Worm (Caenorhabditis elegans) whole organism, L1 larva: ENCODE results near the gene nhr-27.

Experiments used
- C04F5.9 ChIP-seq: sonication (generic microtip); optimal IDR thresholded peaks from 2 replicates; lab custom pipeline; 2016; ENCODE audit warnings: missing genetic modification characterization, missing compliant biosample characterization
- C16A3.4 ChIP-seq: fragments of 150-350 bp; optimal IDR thresholded peaks from 2 replicates; lab custom pipeline; 2014; ENCODE audit warnings: missing biosample characterization, missing genetic modification characterization
- C34B4.2 ChIP-seq: sonication (generic microtip); optimal IDR thresholded peaks from 2 replicates; lab custom pipeline; 2017; ENCODE audit warnings: mild to moderate bottlenecking, missing genetic modification characterization, missing compliant biosample characterization
- F16B12.6 ChIP-seq: fragments of 150-350 bp; optimal IDR thresholded peaks from 2 replicates; lab custom pipeline; 2014; ENCODE audit warnings: missing biosample characterization, missing genetic modification characterization
- alr-1 ChIP-seq: fragments of 200-800 bp; sonication (Bioruptor generic); optimal IDR thresholded peaks from 2 replicates; lab custom pipeline; 2018; ENCODE audit warnings: borderline replicate concordance, mild to moderate bottlenecking, missing genetic modification characterization, missing compliant biosample characterization
- aly-2 ChIP-seq: fragments of 150-350 bp; optimal IDR thresholded peaks from 2 replicates; lab custom pipeline; 2014; ENCODE audit warnings: missing biosample characterization, missing genetic modification characterization
- ceh-63 ChIP-seq: fragments of 200-800 bp; sonication (Bioruptor generic); optimal IDR thresholded peaks from 2 replicates; lab custom pipeline; 2018; ENCODE audit warnings: mild to moderate bottlenecking, missing genetic modification characterization, missing compliant biosample characterization
- ceh-8 ChIP-seq: fragments of 200-800 bp; sonication (Bioruptor generic); optimal IDR thresholded peaks from 2 replicates; lab custom pipeline; 2018; ENCODE audit warnings: mild to moderate bottlenecking, missing genetic modification characterization, moderate library complexity, missing compliant biosample characterization
- ceh-88 ChIP-seq: fragments of 200-800 bp; sonication (Bioruptor generic); IDR thresholded peaks from 2 replicates; pipeline ENCODE4 v1.3.6; 2022; ENCODE audit warnings: missing genetic modification characterization, missing compliant biosample characterization
- ceh-90 ChIP-seq: sonication (generic microtip); optimal IDR thresholded peaks from 2 replicates; lab custom pipeline; 2016; ENCODE audit warnings: missing genetic modification characterization, missing compliant biosample characterization
- ces-1 ChIP-seq: fragments of 150-350 bp; optimal IDR thresholded peaks from 2 replicates; lab custom pipeline; 2014; ENCODE audit warnings: missing biosample characterization, missing genetic modification reagents, missing genetic modification characterization
- dpl-1 ChIP-seq, 3 experiments: fragments of 150-350 bp in 2 of 3; sonication (generic microtip) in 1 of 3; optimal IDR thresholded peaks; 2 replicates each; lab custom pipeline; 2014 to 2017; ENCODE audit warnings: missing biosample characterization in 3 of 3, missing genetic modification characterization in 3 of 3, missing genetic modification reagents in 3 of 3
- dsc-1 ChIP-seq: sonication (generic microtip); optimal IDR thresholded peaks from 2 replicates; lab custom pipeline; 2016; ENCODE audit warnings: mild to moderate bottlenecking, missing genetic modification characterization, missing compliant biosample characterization
- efl-1 ChIP-seq, 4 experiments: fragments of 150-350 bp; optimal IDR thresholded peaks in 3 of 4; peaks in 1 of 4; 1 replicate in 1 of 4; 2 replicates in 3 of 4; lab custom pipeline; 2014; ENCODE audit warnings: missing biosample characterization in 2 of 4, missing genetic modification characterization in 2 of 4, missing genetic modification reagents in 2 of 4
- elt-2 ChIP-seq: sonication (generic microtip); optimal IDR thresholded peaks from 2 replicates; lab custom pipeline; 2016; ENCODE audit warnings: missing genetic modification characterization, mild to moderate bottlenecking, inconsistent platforms, missing compliant biosample characterization, missing genetic modification reagents
- fkh-10 ChIP-seq: sonication (generic microtip); optimal IDR thresholded peaks from 2 replicates; lab custom pipeline; 2017; ENCODE audit warnings: missing biosample characterization, missing genetic modification reagents, missing genetic modification characterization
- fkh-8 ChIP-seq: sonication (generic microtip); optimal IDR thresholded peaks from 2 replicates; lab custom pipeline; 2016; ENCODE audit warnings: mild to moderate bottlenecking, missing genetic modification characterization, missing compliant biosample characterization
- grh-1 ChIP-seq: fragments of 200-800 bp; sonication (Bioruptor generic); IDR thresholded peaks from 2 replicates; pipeline ENCODE4 v1.3.6; 2022; ENCODE audit warnings: missing genetic modification reagents, missing genetic modification characterization, missing compliant biosample characterization
- isw-1 ChIP-seq: fragments of 200-800 bp; sonication (Bioruptor generic); IDR thresholded peaks from 2 replicates; pipeline ENCODE4 v1.3.6; 2022; ENCODE audit warnings: missing genetic modification characterization, missing compliant biosample characterization
- lin-13 ChIP-seq: fragments of 150-350 bp; optimal IDR thresholded peaks from 2 replicates; lab custom pipeline; 2014; ENCODE audit warnings: missing biosample characterization, missing genetic modification reagents, missing genetic modification characterization
- lin-14 ChIP-seq: fragments of 200-800 bp; sonication (Bioruptor generic); optimal IDR thresholded peaks from 2 replicates; lab custom pipeline; 2018; ENCODE audit warnings: mild to moderate bottlenecking, missing genetic modification characterization, moderate library complexity, missing compliant biosample characterization
- lin-15B ChIP-seq: fragments of 150-350 bp; sonication (generic microtip); optimal IDR thresholded peaks from 3 replicates; lab custom pipeline; 2014; ENCODE audit warnings: missing biosample characterization, missing genetic modification characterization
- lin-35 ChIP-seq, 2 experiments: fragments of 150-350 bp; optimal IDR thresholded peaks; 2 replicates each; lab custom pipeline; 2014; ENCODE audit warnings: missing biosample characterization in 2 of 2, missing genetic modification characterization in 2 of 2, missing genetic modification reagents in 2 of 2
- mef-2 ChIP-seq: fragments of 150-350 bp; optimal IDR thresholded peaks from 2 replicates; lab custom pipeline; 2014; ENCODE audit warnings: missing biosample characterization, missing genetic modification characterization
- nhr-11 ChIP-seq: fragments of 150-350 bp; optimal IDR thresholded peaks from 2 replicates; lab custom pipeline; 2014; ENCODE audit warnings: missing biosample characterization, missing genetic modification characterization
- nhr-19 ChIP-seq: fragments of 200-800 bp; sonication (Bioruptor generic); conservative IDR thresholded peaks from 2 replicates; pipeline ENCODE4 v1.3.6; 2022; ENCODE audit warnings: missing genetic modification characterization, missing compliant biosample characterization
- nhr-71 ChIP-seq: sonication (generic microtip); optimal IDR thresholded peaks from 2 replicates; lab custom pipeline; 2016; ENCODE audit warnings: mild to moderate bottlenecking, missing genetic modification characterization, moderate library complexity, missing compliant biosample characterization
- nhr-77 ChIP-seq: fragments of 150-350 bp; optimal IDR thresholded peaks from 2 replicates; lab custom pipeline; 2014; ENCODE audit warnings: missing biosample characterization, missing genetic modification characterization
- nhr-85 ChIP-seq: sonication (generic microtip); peaks from one replicate; lab custom pipeline; 2016; ENCODE audit warnings: missing genetic modification characterization, inconsistent platforms, missing compliant biosample characterization
- pax-3 ChIP-seq: fragments of 200-800 bp; sonication (Bioruptor generic); optimal IDR thresholded peaks from 2 replicates; lab custom pipeline; 2018; ENCODE audit warnings: mild to moderate bottlenecking, missing genetic modification characterization, moderate library complexity, missing compliant biosample characterization
- rnt-1 ChIP-seq: sonication (generic microtip); optimal IDR thresholded peaks from 2 replicates; lab custom pipeline; 2016; ENCODE audit warnings: mild to moderate bottlenecking, missing genetic modification characterization, moderate library complexity, missing compliant biosample characterization
- sox-4 ChIP-seq: sonication (generic microtip); optimal IDR thresholded peaks from 2 replicates; lab custom pipeline; 2016; ENCODE audit warnings: missing genetic modification characterization, missing compliant biosample characterization
- sptf-1 ChIP-seq: fragments of 150-350 bp; optimal IDR thresholded peaks from 2 replicates; lab custom pipeline; 2014; ENCODE audit warnings: missing biosample characterization, missing genetic modification characterization
- sup-37 ChIP-seq: fragments of 200-800 bp; sonication (Bioruptor generic); optimal IDR thresholded peaks from 2 replicates; lab custom pipeline; 2018; ENCODE audit warnings: mild to moderate bottlenecking, missing genetic modification characterization, missing compliant biosample characterization
- tbx-2 ChIP-seq: sonication (generic microtip); optimal IDR thresholded peaks from 2 replicates; lab custom pipeline; 2016; ENCODE audit warnings: missing genetic modification characterization, missing compliant biosample characterization
- unc-130 ChIP-seq: fragments of 150-350 bp; optimal IDR thresholded peaks from 2 replicates; lab custom pipeline; 2017; ENCODE audit warnings: missing biosample characterization, missing genetic modification characterization, inconsistent platforms
- unc-30 ChIP-seq: sonication (generic microtip); optimal IDR thresholded peaks from 2 replicates; lab custom pipeline; 2017; ENCODE audit warnings: missing biosample characterization, missing genetic modification characterization
- unc-86 ChIP-seq: sonication (generic microtip); optimal IDR thresholded peaks from 2 replicates; lab custom pipeline; 2016; ENCODE audit warnings: missing genetic modification characterization, missing compliant biosample characterization
- unc-98 ChIP-seq: fragments of 200-800 bp; sonication (Bioruptor generic); IDR thresholded peaks from 2 replicates; pipeline ENCODE4 v1.3.6; 2022; ENCODE audit warnings: missing genetic modification characterization, missing compliant biosample characterization
- xbp-1 ChIP-seq: sonication (generic microtip); optimal IDR thresholded peaks from 2 replicates; lab custom pipeline; 2016; ENCODE audit warnings: missing genetic modification characterization, missing compliant biosample characterization
- zip-4 ChIP-seq: fragments of 200-800 bp; sonication (Bioruptor generic); optimal IDR thresholded peaks from 2 replicates; lab custom pipeline; 2018; ENCODE audit warnings: mild to moderate bottlenecking, missing genetic modification characterization, moderate library complexity, missing compliant biosample characterization
- ztf-11 ChIP-seq, 2 experiments: sonication (generic microtip); optimal IDR thresholded peaks; 2 replicates each; lab custom pipeline; 2016 to 2017; ENCODE audit warnings: missing genetic modification characterization in 2 of 2, missing biosample characterization in 1 of 2, missing compliant biosample characterization in 1 of 2

Gene nhr-27

ce11 chrX:12854680-12855079 lies 46.6 kb upstream of the nhr-27 start:
- TF ChIP-seq unc-30 (tag; lab: Kevin White, UChicago) (no peak), C04F5.9 (tag; lab: Kevin White, UChicago) (no peak), efl-1 (optimal IDR thresholded peaks at IDR 0.05; lab: Kevin White, UChicago) (no peak), efl-1 (GFP tag; optimal IDR thresholded peaks at IDR 0.05 in 1 of 2; lab: Kevin White, UChicago) (peak in 1 of 2 experiments; percentile 74)

- TF ChIP-seq sup-37 (GFP tag; lab: Kevin White, UChicago) (no peak), pax-3 (tag; lab: Kevin White, UChicago) (no peak), sptf-1 (no peak), ceh-8 (GFP tag; lab: Kevin White, UChicago) (peak; percentile 5), efl-1 (optimal IDR thresholded peaks at IDR 0.05; lab: Kevin White, UChicago) (no peak), efl-1 (GFP tag; optimal IDR thresholded peaks at IDR 0.05 in 1 of 2; lab: Kevin White, UChicago) (peak in 1 of 2 experiments; percentile 82), fkh-8 (tag; lab: Kevin White, UChicago) (no peak), ceh-88 (no peak), alr-1 (tag; lab: Kevin White, UChicago) (no peak), ztf-11 (tag; optimal IDR thresholded peaks at IDR 0.05; lab: Kevin White, UChicago) (no peak), zip-4 (GFP tag; lab: Kevin White, UChicago) (no peak), tbx-2 (tag; lab: Kevin White, UChicago) (no peak), F16B12.6 (tag; lab: Kevin White, UChicago) (no peak), xbp-1 (no peak), grh-1 (GFP tag; lab: Robert Waterston, UW) (no peak), lin-35 (GFP tag; optimal IDR thresholded peaks at IDR 0.05; lab: Kevin White, UChicago) (no peak), isw-1 (no peak), dsc-1 (tag; lab: Kevin White, UChicago) (peak; percentile 55), nhr-11 (tag; lab: Kevin White, UChicago) (no peak), unc-98 (GFP tag; lab: Robert Waterston, UW) (no peak), nhr-19 (no peak), sox-4 (tag; lab: Kevin White, UChicago) (no peak), unc-130 (tag; lab: Kevin White, UChicago) (no peak)
Measured at ce11 chrX:12854135-12854534, 46.0 kb upstream of the nhr-27 start.

- peak; percentile 47 for TF ChIP-seq lin-14 (GFP tag; lab: Kevin White, UChicago)
- peak; percentile 61 for TF ChIP-seq nhr-85
- no peak for TF ChIP-seq nhr-19
- peak; percentile 49 for TF ChIP-seq elt-2
- TF ChIP-seq rnt-1 = peak; percentile 14
- peak; percentile 19 for TF ChIP-seq nhr-71 (tag; lab: Kevin White, UChicago)
- TF ChIP-seq nhr-77 (tag; lab: Kevin White, UChicago) = no peak
Measured at ce11 chrX:12853079-12853478, 45.0 kb upstream of the nhr-27 start.

ce11 chrX:12852575-12852974 lies 44.5 kb upstream of the nhr-27 start, which contains the start of gene chd-3:
Gene chd-3, minus strand, starts transcription at chrX:12852601.
- TF ChIP-seq C34B4.2 (no peak), nhr-77 (tag; lab: Kevin White, UChicago) (no peak), fkh-10 (no peak), lin-14 (GFP tag; lab: Kevin White, UChicago) (no peak), unc-86 (tag; lab: Kevin White, UChicago) (no peak), lin-35 (GFP tag; optimal IDR thresholded peaks at IDR 0.05; lab: Kevin White, UChicago) (peak in 1 of 2 experiments; percentile 12), C16A3.4 (tag; lab: Kevin White, UChicago) (no peak), aly-2 (no peak), ceh-8 (GFP tag; lab: Kevin White, UChicago) (no peak), mef-2 (tag; lab: Kevin White, UChicago) (no peak), ceh-90 (tag; lab: Kevin White, UChicago) (no peak), lin-15B (tag; lab: Kevin White, UChicago) (no peak), dsc-1 (tag; lab: Kevin White, UChicago) (no peak), nhr-11 (tag; lab: Kevin White, UChicago) (no peak), ces-1 (no peak), dpl-1 (GFP tag; optimal IDR thresholded peaks at IDR 0.05; lab: Kevin White, UChicago) (peak in 1 of 3 experiments; percentile 35), lin-13 (GFP tag; lab: Kevin White, UChicago) (no peak), ceh-63 (GFP tag; lab: Kevin White, UChicago) (no peak), unc-130 (tag; lab: Kevin White, UChicago) (no peak), tbx-2 (tag; lab: Kevin White, UChicago) (no peak), isw-1 (no peak), efl-1 (optimal IDR thresholded peaks at IDR 0.05; lab: Kevin White, UChicago) (no peak), efl-1 (GFP tag; optimal IDR thresholded peaks at IDR 0.05 in 1 of 2; lab: Kevin White, UChicago) (peak in 1 of 2 experiments; percentile 82)
